Fruit fly (Drosophila melanogaster) whole organism, wandering third instar larva: ENCODE results near the gene nht.
A peak's percentile ranks its signal among the peaks of the same experiment; 100 is the strongest.

ENCODE experiments used
- Abd-B ChIP-seq: fragments of >200 bp; optimal IDR thresholded peaks from 2 replicates; lab custom pipeline; 2017; ENCODE audit warnings: missing biosample characterization, missing genetic modification characterization
- CG32264 ChIP-seq: fragments of 200-800 bp; sonication (Bioruptor generic); optimal IDR thresholded peaks from 2 replicates; lab custom pipeline; 2016; ENCODE audit warnings: missing biosample characterization, missing genetic modification characterization
- CG9705 ChIP-seq: fragments of 200-800 bp; sonication (Bioruptor generic); optimal IDR thresholded peaks from 2 replicates; lab custom pipeline; 2018; ENCODE audit warnings: missing biosample characterization, mild to moderate bottlenecking, missing genetic modification characterization
- Dfd ChIP-seq: fragments of >200 bp; optimal IDR thresholded peaks from 2 replicates; lab custom pipeline; 2017; ENCODE audit warnings: missing biosample characterization, missing genetic modification characterization
- Dif ChIP-seq: fragments of 200-275, 200-300 bp; sonication (Bioruptor generic); optimal IDR thresholded peaks from 2 replicates; lab custom pipeline; 2018; ENCODE audit warnings: missing biosample characterization, missing genetic modification characterization; ENCODE audit not compliant: partially characterized antibody
- GATAd ChIP-seq: sonication (Bioruptor generic); optimal IDR thresholded peaks from 2 replicates; lab custom pipeline; 2016; ENCODE audit warnings: missing biosample characterization, missing genetic modification characterization
- HLH106 ChIP-seq: fragments of 200-800 bp; optimal IDR thresholded peaks from 3 replicates; lab custom pipeline; 2019; ENCODE audit warnings: missing biosample characterization, mild to moderate bottlenecking, missing genetic modification characterization, moderate library complexity
- Hnf4 ChIP-seq: fragments of 200-800 bp; sonication (Bioruptor generic); optimal IDR thresholded peaks from 2 replicates; lab custom pipeline; 2016; ENCODE audit warnings: missing biosample characterization, mild to moderate bottlenecking, missing genetic modification characterization
- Hr78 ChIP-seq: fragments of >200 bp; optimal IDR thresholded peaks from 2 replicates; lab custom pipeline; 2017; ENCODE audit warnings: missing biosample characterization, missing genetic modification characterization
- Hr83 ChIP-seq: fragments of 200-300 bp; sonication (Bioruptor generic); optimal IDR thresholded peaks from 2 replicates; lab custom pipeline; 2016; ENCODE audit warnings: missing biosample characterization, mild to moderate bottlenecking, missing genetic modification characterization, moderate library complexity; ENCODE audit not compliant: poor library complexity, severe bottlenecking
- Jra ChIP-seq: sonication (Bioruptor generic); optimal IDR thresholded peaks from 2 replicates; lab custom pipeline; 2016; ENCODE audit warnings: missing biosample characterization, missing genetic modification characterization
- N ChIP-seq: fragments of >200 bp; optimal IDR thresholded peaks from 2 replicates; lab custom pipeline; 2018; ENCODE audit warnings: missing biosample characterization, missing external identifiers, missing genetic modification characterization
- OdsH ChIP-seq: fragments of 200-800 bp; sonication (Bioruptor generic); optimal IDR thresholded peaks from 2 replicates; lab custom pipeline; 2016; ENCODE audit warnings: missing biosample characterization, mild to moderate bottlenecking, missing genetic modification characterization
- Rel ChIP-seq, 2 experiments: fragments of 200-800 bp; sonication (Bioruptor generic) in 1 of 2; optimal IDR thresholded peaks; 2 replicates in 1 of 2; 3 replicates in 1 of 2; lab custom pipeline; 2016 to 2019; ENCODE audit warnings: mild to moderate bottlenecking in 2 of 2, missing biosample characterization in 2 of 2, missing genetic modification characterization in 2 of 2, moderate library complexity in 1 of 2
- Sp1 ChIP-seq: fragments of 200-800 bp; sonication (Bioruptor generic); optimal IDR thresholded peaks from 3 replicates; lab custom pipeline; 2019; ENCODE audit warnings: missing biosample characterization, mild to moderate bottlenecking, missing genetic modification characterization, moderate library complexity
- br ChIP-seq: fragments of 200-800 bp; sonication (Bioruptor generic); optimal IDR thresholded peaks from 2 replicates; lab custom pipeline; 2016; ENCODE audit warnings: missing biosample characterization, missing genetic modification characterization
- brk ChIP-seq: fragments of 200-800 bp; sonication (Bioruptor generic); optimal IDR thresholded peaks from 2 replicates; lab custom pipeline; 2016; ENCODE audit warnings: missing biosample characterization, mild to moderate bottlenecking, missing genetic modification characterization
- dl ChIP-seq, 2 experiments: fragments of 175-275, 200-275 bp in 1 of 2; fragments of 200-275 bp in 1 of 2; sonication (Bioruptor generic); optimal IDR thresholded peaks; lab custom pipeline; 2018; ENCODE audit warnings: mild to moderate bottlenecking in 2 of 2, missing biosample characterization in 2 of 2, missing genetic modification characterization in 2 of 2, moderate library complexity in 2 of 2; ENCODE audit not compliant: partially characterized antibody in 2 of 2, insufficient read depth in 1 of 2
- dsf ChIP-seq: sonication (Bioruptor generic); optimal IDR thresholded peaks from 2 replicates; lab custom pipeline; 2016; ENCODE audit warnings: missing biosample characterization, missing genetic modification characterization, borderline replicate concordance
- foxo ChIP-seq, 2 experiments: fragments of 200-800 bp; sonication (Bioruptor generic); optimal IDR thresholded peaks; 2 replicates in 1 of 2; 3 replicates in 1 of 2; lab custom pipeline; 2016 to 2017; ENCODE audit warnings: missing biosample characterization in 2 of 2, missing genetic modification characterization in 2 of 2
- fru ChIP-seq: fragments of 200-800 bp; sonication (Bioruptor generic); optimal IDR thresholded peaks from 3 replicates; lab custom pipeline; 2016; ENCODE audit warnings: missing biosample characterization, mild to moderate bottlenecking, missing genetic modification characterization
- h ChIP-seq: fragments of 200-800 bp; sonication (Bioruptor generic); optimal IDR thresholded peaks from 3 replicates; lab custom pipeline; 2016; ENCODE audit warnings: missing biosample characterization, mild to moderate bottlenecking, missing genetic modification characterization
- jim ChIP-seq: fragments of 175-275, 200-325 bp; sonication (Bioruptor generic); optimal IDR thresholded peaks from 2 replicates; lab custom pipeline; 2016; ENCODE audit warnings: missing biosample characterization, mild to moderate bottlenecking, missing genetic modification characterization
- lola ChIP-seq: fragments of >200 bp; optimal IDR thresholded peaks from 2 replicates; lab custom pipeline; 2017; ENCODE audit warnings: missing biosample characterization, missing genetic modification characterization
- psq ChIP-seq: fragments of 200-800 bp; sonication (Bioruptor generic); optimal IDR thresholded peaks from 3 replicates; lab custom pipeline; 2017; ENCODE audit warnings: missing biosample characterization, mild to moderate bottlenecking, missing genetic modification characterization, moderate library complexity
- rgr ChIP-seq: fragments of 200-800 bp; sonication (Bioruptor generic); optimal IDR thresholded peaks from 3 replicates; lab custom pipeline; 2016; ENCODE audit warnings: missing biosample characterization, mild to moderate bottlenecking, missing genetic modification characterization
- sage ChIP-seq: fragments of 200-800 bp; sonication (Bioruptor generic); optimal IDR thresholded peaks from 2 replicates; lab custom pipeline; 2016; ENCODE audit warnings: missing biosample characterization, mild to moderate bottlenecking, missing genetic modification characterization
- sv ChIP-seq: fragments of 200-800 bp; sonication (Bioruptor generic); optimal IDR thresholded peaks from 3 replicates; lab custom pipeline; 2016; ENCODE audit warnings: missing biosample characterization, missing genetic modification characterization
- tai ChIP-seq: sonication (Bioruptor generic); optimal IDR thresholded peaks from 2 replicates; lab custom pipeline; 2016; ENCODE audit warnings: missing biosample characterization, missing genetic modification characterization
- usp ChIP-seq: fragments of >200 bp; optimal IDR thresholded peaks from 2 replicates; lab custom pipeline; 2017; ENCODE audit warnings: missing biosample characterization, missing genetic modification characterization
- woc ChIP-seq: sonication (Bioruptor generic); optimal IDR thresholded peaks from 2 replicates; lab custom pipeline; 2016; ENCODE audit warnings: missing biosample characterization, mild to moderate bottlenecking, missing genetic modification characterization

Gene nht

dm6 chr2L:15350882-15351281, 32.2 kb upstream of the nht start:
- TF ChIP-seq dl (GFP tag; optimal IDR thresholded peaks at IDR 0.05; lab: Kevin White, UChicago; ENCODE audit: insufficient read depth in 1 of 2, partially characterized antibody in 2 of 2) (no peak), tai (no peak), foxo (GFP tag; optimal IDR thresholded peaks at IDR 0.05; lab: Kevin White, UChicago) (no peak), Hr78 (GFP tag; lab: Kevin White, UChicago) (no peak), Abd-B (GFP tag; lab: Kevin White, UChicago) (no peak), h (GFP tag; lab: Kevin White, UChicago) (no peak), brk (GFP tag; lab: Kevin White, UChicago) (no peak), rgr (no peak), lola (GFP tag; lab: Kevin White, UChicago) (no peak), woc (GFP tag; lab: Kevin White, UChicago) (no peak), CG32264 (GFP tag; lab: Kevin White, UChicago) (no peak), Dif (GFP tag; lab: Kevin White, UChicago) (no peak), Hnf4 (no peak), N (GFP tag; lab: Kevin White, UChicago) (no peak), fru (GFP tag; lab: Kevin White, UChicago) (no peak), sage (GFP tag; lab: Kevin White, UChicago) (no peak), GATAd (GFP tag; lab: Kevin White, UChicago) (no peak), Jra (GFP tag; lab: Kevin White, UChicago) (no peak)

- TF ChIP-seq fru (GFP tag; lab: Kevin White, UChicago), result peak; percentile 7
- no peak for TF ChIP-seq usp
Observed at dm6 chr2L:15349203-15349602, 30.5 kb upstream of the nht start.

- TF ChIP-seq Hr78 (GFP tag; lab: Kevin White, UChicago), result no peak
- no peak for TF ChIP-seq OdsH (GFP tag; lab: Kevin White, UChicago)
- TF ChIP-seq brk (GFP tag; lab: Kevin White, UChicago), result no peak
- TF ChIP-seq br (GFP tag; lab: Kevin White, UChicago), result no peak
- TF ChIP-seq Sp1 (GFP tag; lab: Kevin White, UChicago), result no peak
- TF ChIP-seq Abd-B (GFP tag; lab: Kevin White, UChicago), result no peak
- TF ChIP-seq HLH106, result no peak
- no peak for TF ChIP-seq CG32264 (GFP tag; lab: Kevin White, UChicago)
- no peak for TF ChIP-seq Dfd (GFP tag; lab: Kevin White, UChicago)
- no peak for TF ChIP-seq sv (GFP tag; lab: Kevin White, UChicago)
- no peak for TF ChIP-seq jim (GFP tag; lab: Kevin White, UChicago)
- TF ChIP-seq Jra (GFP tag; lab: Kevin White, UChicago), result no peak
- TF ChIP-seq dl (GFP tag; optimal IDR thresholded peaks at IDR 0.05; lab: Kevin White, UChicago; ENCODE audit: insufficient read depth in 1 of 2, partially characterized antibody in 2 of 2), result no peak
- TF ChIP-seq psq, result no peak
- no peak for TF ChIP-seq woc (GFP tag; lab: Kevin White, UChicago)
- no peak for TF ChIP-seq dsf
- TF ChIP-seq rgr, result no peak
Observed at dm6 chr2L:15345295-15345694, 26.6 kb upstream of the nht start.

- no peak for TF ChIP-seq Hr83 (GFP tag; lab: Kevin White, UChicago)
- no peak for TF ChIP-seq dl (GFP tag; optimal IDR thresholded peaks at IDR 0.05; lab: Kevin White, UChicago; ENCODE audit: insufficient read depth in 1 of 2, partially characterized antibody in 2 of 2)
- TF ChIP-seq GATAd (GFP tag; lab: Kevin White, UChicago), result no peak
- TF ChIP-seq Abd-B (GFP tag; lab: Kevin White, UChicago), result no peak
- TF ChIP-seq br (GFP tag; lab: Kevin White, UChicago), result no peak
- no peak for TF ChIP-seq lola (GFP tag; lab: Kevin White, UChicago)
- no peak for TF ChIP-seq CG9705 (GFP tag; lab: Kevin White, UChicago)
- TF ChIP-seq Hr78 (GFP tag; lab: Kevin White, UChicago), result no peak
- TF ChIP-seq Rel (GFP tag; optimal IDR thresholded peaks at IDR 0.05; lab: Kevin White, UChicago), result no peak
- no peak for TF ChIP-seq Rel (tag; optimal IDR thresholded peaks at IDR 0.05; lab: Kevin White, UChicago)
- no peak for TF ChIP-seq rgr
- no peak for TF ChIP-seq sage (GFP tag; lab: Kevin White, UChicago)
- TF ChIP-seq h (GFP tag; lab: Kevin White, UChicago), result no peak
- TF ChIP-seq Dfd (GFP tag; lab: Kevin White, UChicago), result no peak
- no peak for TF ChIP-seq Dif (GFP tag; lab: Kevin White, UChicago)
Observed at dm6 chr2L:15343367-15343893, 24.7 kb upstream of the nht start.
